Fruit fly (Drosophila melanogaster) whole organism, prepupa: ENCODE data around the gene Bap111.
A peak's percentile ranks its signal among the peaks of the same experiment; 100 is the strongest.

Experiments
- CG10631 ChIP-seq: fragments of 200-800 bp; sonication (Bioruptor generic); optimal IDR thresholded peaks from 2 replicates; lab custom pipeline; 2016; ENCODE audit warnings: missing biosample characterization, missing genetic modification characterization
- CG10669 ChIP-seq: fragments of 200-800 bp; sonication (Bioruptor generic); optimal IDR thresholded peaks from 3 replicates; lab custom pipeline; 2018; ENCODE audit warnings: missing biosample characterization, mild to moderate bottlenecking, missing genetic modification characterization, moderate library complexity
- CG11294 ChIP-seq: fragments of 200-800 bp; sonication (Bioruptor generic); IDR thresholded peaks from 2 replicates; pipeline ENCODE4 v1.3.6; 2022; ENCODE audit warnings: missing biosample characterization, missing genetic modification characterization
- CG11762 ChIP-seq: fragments of 200-800 bp; sonication (Bioruptor generic); optimal IDR thresholded peaks from 3 replicates; lab custom pipeline; 2016; ENCODE audit warnings: missing biosample characterization, missing genetic modification characterization; ENCODE audit not compliant: insufficient read depth
- CG11902 ChIP-seq: fragments of 200-800 bp; sonication (Bioruptor generic); optimal IDR thresholded peaks from 3 replicates; lab custom pipeline; 2016; ENCODE audit warnings: missing biosample characterization, missing genetic modification characterization
- CG1621 ChIP-seq: fragments of 200-800 bp; sonication (Bioruptor generic); optimal IDR thresholded peaks from 3 replicates; lab custom pipeline; 2018; ENCODE audit warnings: missing biosample characterization, mild to moderate bottlenecking, missing genetic modification characterization
- CG16779 ChIP-seq: fragments of 200-800 bp; sonication (Bioruptor generic); optimal IDR thresholded peaks from 3 replicates; lab custom pipeline; 2017; ENCODE audit warnings: missing biosample characterization, mild to moderate bottlenecking, missing genetic modification characterization
- CG3032 ChIP-seq: fragments of 200-800 bp; optimal IDR thresholded peaks from 2 replicates; lab custom pipeline; 2019; ENCODE audit warnings: missing biosample characterization, mild to moderate bottlenecking, missing genetic modification characterization, moderate library complexity
- CG32006 ChIP-seq: fragments of 200-800 bp; sonication (Bioruptor generic); optimal IDR thresholded peaks from 3 replicates; lab custom pipeline; 2017; ENCODE audit warnings: missing biosample characterization, mild to moderate bottlenecking, missing genetic modification characterization
- CG34406 ChIP-seq: fragments of 200-800 bp; sonication (Bioruptor generic); optimal IDR thresholded peaks from 3 replicates; lab custom pipeline; 2016; ENCODE audit warnings: missing biosample characterization, missing genetic modification characterization
- CG4318 ChIP-seq: fragments of 200-800 bp; sonication (Bioruptor generic); optimal IDR thresholded peaks from 3 replicates; lab custom pipeline; 2017; ENCODE audit warnings: missing biosample characterization, mild to moderate bottlenecking, missing genetic modification characterization
- CG6163 ChIP-seq: fragments of 200-800 bp; sonication (Bioruptor generic); IDR thresholded peaks from 3 replicates; pipeline ENCODE4 v1.3.6; 2022; ENCODE audit warnings: missing biosample characterization, missing genetic modification characterization
- CG6276 ChIP-seq: fragments of 200-800 bp; sonication (Bioruptor generic); optimal IDR thresholded peaks from 2 replicates; lab custom pipeline; 2017; ENCODE audit warnings: missing biosample characterization, mild to moderate bottlenecking, missing genetic modification characterization
- CG6792 ChIP-seq: fragments of 200-800 bp; sonication (Bioruptor generic); optimal IDR thresholded peaks from 3 replicates; lab custom pipeline; 2016; ENCODE audit warnings: missing biosample characterization, missing genetic modification characterization
- CG6808 ChIP-seq: fragments of 200-800 bp; sonication (Bioruptor generic); optimal IDR thresholded peaks from 3 replicates; lab custom pipeline; 2017; ENCODE audit warnings: missing biosample characterization, missing genetic modification characterization, mild to moderate bottlenecking, moderate library complexity, missing genetic modification reagents
- CG6854 ChIP-seq: fragments of 200-800 bp; sonication (Bioruptor generic); optimal IDR thresholded peaks from 2 replicates; lab custom pipeline; 2017; ENCODE audit warnings: missing biosample characterization, mild to moderate bottlenecking, missing genetic modification characterization
- CG7368 ChIP-seq: fragments of 200-800 bp; sonication (Bioruptor generic); optimal IDR thresholded peaks from 3 replicates; lab custom pipeline; 2016; ENCODE audit warnings: missing biosample characterization, missing genetic modification characterization
- CG8119 ChIP-seq: fragments of 200-800 bp; sonication (Bioruptor generic); IDR thresholded peaks from 3 replicates; pipeline ENCODE4 v1.3.6; 2022; ENCODE audit warnings: missing biosample characterization, missing genetic modification characterization
- CG8632 ChIP-seq: fragments of 200-800 bp; sonication (Bioruptor generic); optimal IDR thresholded peaks from 3 replicates; lab custom pipeline; 2016; ENCODE audit warnings: missing biosample characterization, missing genetic modification characterization
- CG9139 ChIP-seq: fragments of 200-800 bp; sonication (Bioruptor generic); optimal IDR thresholded peaks from 3 replicates; lab custom pipeline; 2017; ENCODE audit warnings: missing biosample characterization, mild to moderate bottlenecking, missing genetic modification characterization
- Eip78C ChIP-seq: fragments of 200-800 bp; sonication (Bioruptor generic); peaks from one replicate; lab custom pipeline; 2016; ENCODE audit warnings: missing biosample characterization, missing genetic modification characterization
- Eip93F ChIP-seq: fragments of 200-800 bp; sonication (Bioruptor generic); optimal IDR thresholded peaks from 2 replicates; lab custom pipeline; 2016; ENCODE audit warnings: missing biosample characterization, mild to moderate bottlenecking, missing genetic modification characterization
- Ets96B ChIP-seq: fragments of 200-800 bp; optimal IDR thresholded peaks from 2 replicates; lab custom pipeline; 2019; ENCODE audit warnings: missing biosample characterization, mild to moderate bottlenecking, missing genetic modification characterization, moderate library complexity
- Gug ChIP-seq: fragments of 200-800 bp; sonication (Bioruptor generic); IDR thresholded peaks from 2 replicates; pipeline ENCODE4 v1.3.6; 2022; ENCODE audit warnings: missing biosample characterization, missing genetic modification characterization
- Hr4 ChIP-seq: fragments of 200-800 bp; sonication (Bioruptor generic); optimal IDR thresholded peaks from 3 replicates; lab custom pipeline; 2016; ENCODE audit warnings: missing biosample characterization, missing genetic modification characterization
- Lpt ChIP-seq: fragments of 200-800 bp; sonication (Bioruptor generic); optimal IDR thresholded peaks from 3 replicates; lab custom pipeline; 2016; ENCODE audit warnings: missing biosample characterization, missing genetic modification characterization
- Met ChIP-seq: fragments of 200-800 bp; sonication (Bioruptor generic); optimal IDR thresholded peaks from 3 replicates; lab custom pipeline; 2016; ENCODE audit warnings: missing biosample characterization, missing genetic modification characterization
- OdsH ChIP-seq: fragments of 200-800 bp; sonication (Bioruptor generic); optimal IDR thresholded peaks from 3 replicates; lab custom pipeline; 2016; ENCODE audit warnings: missing biosample characterization, missing genetic modification characterization
- Smox ChIP-seq: fragments of 200-800 bp; sonication (Bioruptor generic); optimal IDR thresholded peaks from 3 replicates; lab custom pipeline; 2016; ENCODE audit warnings: missing biosample characterization, missing genetic modification characterization
- Sox102F ChIP-seq: fragments of 200-800 bp; sonication (Bioruptor generic); optimal IDR thresholded peaks from 2 replicates; lab custom pipeline; 2016; ENCODE audit warnings: missing biosample characterization, mild to moderate bottlenecking, missing genetic modification characterization
- acj6 ChIP-seq: fragments of 200-800 bp; sonication (Bioruptor generic); optimal IDR thresholded peaks from 3 replicates; lab custom pipeline; 2016; ENCODE audit warnings: missing biosample characterization, missing genetic modification characterization
- eg ChIP-seq: fragments of 200-800 bp; sonication (Bioruptor generic); IDR thresholded peaks from 3 replicates; pipeline ENCODE4 v1.3.6; 2022; ENCODE audit warnings: missing biosample characterization, missing genetic modification characterization
- esn ChIP-seq: fragments of 200-800 bp; sonication (Bioruptor generic); optimal IDR thresholded peaks from 2 replicates; lab custom pipeline; 2016; ENCODE audit warnings: missing biosample characterization, mild to moderate bottlenecking, missing genetic modification characterization, moderate library complexity
- fd85E ChIP-seq: fragments of 200-800 bp; sonication (Bioruptor generic); optimal IDR thresholded peaks from 3 replicates; lab custom pipeline; 2016; ENCODE audit warnings: missing biosample characterization, missing genetic modification characterization
- fkh ChIP-seq: fragments of 200-800 bp; sonication (Bioruptor generic); optimal IDR thresholded peaks from 3 replicates; lab custom pipeline; 2017; ENCODE audit warnings: missing biosample characterization, mild to moderate bottlenecking, missing genetic modification characterization, moderate library complexity
- net ChIP-seq: fragments of 200-800 bp; sonication (Bioruptor generic); optimal IDR thresholded peaks from 3 replicates; lab custom pipeline; 2016; ENCODE audit warnings: missing biosample characterization, missing genetic modification characterization
- pdm3 ChIP-seq: fragments of 200-800 bp; sonication (Bioruptor generic); optimal IDR thresholded peaks from 3 replicates; lab custom pipeline; 2016; ENCODE audit warnings: missing biosample characterization, missing genetic modification characterization
- salr ChIP-seq, 2 experiments: fragments of 200-800 bp; sonication (Bioruptor generic); optimal IDR thresholded peaks; 3 replicates each; lab custom pipeline; 2016 to 2018; ENCODE audit warnings: missing biosample characterization in 2 of 2, missing genetic modification characterization in 2 of 2, mild to moderate bottlenecking in 1 of 2
- spab ChIP-seq: fragments of 200-800 bp; sonication (Bioruptor generic); optimal IDR thresholded peaks from 2 replicates; lab custom pipeline; 2017; ENCODE audit warnings: missing biosample characterization, mild to moderate bottlenecking, missing genetic modification characterization, missing genetic modification reagents
- ss ChIP-seq, 2 experiments: fragments of 200-800 bp; sonication (Bioruptor generic); optimal IDR thresholded peaks; 2 replicates in 1 of 2; 3 replicates in 1 of 2; lab custom pipeline; 2017 to 2018; ENCODE audit warnings: mild to moderate bottlenecking in 2 of 2, missing biosample characterization in 2 of 2, missing genetic modification characterization in 2 of 2, moderate library complexity in 1 of 2
- svp ChIP-seq: fragments of 200-800 bp; sonication (Bioruptor generic); peaks from one replicate; lab custom pipeline; 2016; ENCODE audit warnings: missing biosample characterization, missing genetic modification characterization
- topi ChIP-seq: fragments of 200-800 bp; sonication (Bioruptor generic); optimal IDR thresholded peaks from 3 replicates; lab custom pipeline; 2016; ENCODE audit warnings: missing biosample characterization, missing genetic modification characterization

The Bap111 gene

DNA sequence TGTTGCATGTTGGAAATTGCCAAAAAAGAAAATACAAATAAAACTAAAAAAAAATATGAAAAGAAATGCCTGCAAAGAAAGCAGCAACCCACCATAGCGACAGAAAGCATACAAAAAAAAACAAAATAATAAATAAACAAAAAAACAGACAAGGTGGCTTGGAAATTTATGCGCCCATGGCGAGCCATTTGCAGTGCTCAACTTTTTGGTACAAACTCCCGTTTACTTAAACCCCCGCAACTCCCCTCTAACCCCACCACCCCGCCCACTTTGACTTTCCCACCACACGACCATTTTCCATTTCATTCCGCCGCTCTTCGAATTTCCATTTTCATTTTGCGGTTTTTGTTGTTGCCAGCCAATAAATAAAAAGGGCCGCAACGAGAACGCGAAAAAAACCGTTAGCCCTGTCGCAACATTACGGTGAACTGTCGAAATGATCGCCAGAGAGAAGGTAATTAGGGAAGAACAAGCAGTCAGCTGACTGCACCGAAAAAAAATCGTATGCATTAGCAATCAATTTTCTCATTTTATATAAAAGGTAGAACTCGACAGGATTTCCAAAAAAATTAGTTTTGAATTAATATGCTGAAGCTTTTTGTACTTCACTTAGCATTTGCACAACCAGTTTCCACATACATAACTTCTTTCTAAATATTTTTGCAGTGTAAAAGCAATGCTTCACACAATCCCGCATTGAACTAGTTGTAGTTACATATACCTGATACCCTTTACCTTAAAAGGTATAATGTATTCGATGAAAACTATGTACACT lies 12.1 kb upstream of the Bap111 start (continued):
- TF ChIP-seq Met (GFP tag; lab: Kevin White, UChicago), result no peak
- TF ChIP-seq fkh, result no peak
- TF ChIP-seq CG11902 (GFP tag; lab: Kevin White, UChicago), result no peak
- TF ChIP-seq CG4318, result no peak
- TF ChIP-seq svp (GFP tag; lab: Kevin White, UChicago), result peak; percentile 27
- TF ChIP-seq Lpt, result no peak
- TF ChIP-seq CG6163, result 0 out of 3 replicates have a peak, but pooled peaks have one; percentile 14
- TF ChIP-seq net (GFP tag; lab: Kevin White, UChicago), result no peak
- TF ChIP-seq esn (GFP tag; lab: Kevin White, UChicago), result no peak
- TF ChIP-seq CG11294, result 0 out of 2 replicates have a peak, but pooled peaks have one; percentile 9
- no peak for TF ChIP-seq CG8632 (GFP tag; lab: Kevin White, UChicago)
- no peak for TF ChIP-seq CG34406 (GFP tag; lab: Kevin White, UChicago)
- no peak for TF ChIP-seq Eip93F (GFP tag; lab: Kevin White, UChicago)
- peak; percentile 10 for TF ChIP-seq pdm3
- no peak for TF ChIP-seq CG6854 (GFP tag; lab: Kevin White, UChicago)
- TF ChIP-seq topi, result no peak
- peak in 1 of 2 experiments; percentile 32 for TF ChIP-seq ss (GFP tag; optimal IDR thresholded peaks at IDR 0.05; lab: Kevin White, UChicago)
- peak; percentile 2 for TF ChIP-seq Ets96B (tag; lab: Kevin White, UChicago)
- TF ChIP-seq fd85E (GFP tag; lab: Kevin White, UChicago), result no peak
- peak; percentile 22 for TF ChIP-seq OdsH
- no peak for TF ChIP-seq CG16779 (tag; lab: Kevin White, UChicago)
- TF ChIP-seq CG10631 (GFP tag; lab: Kevin White, UChicago), result no peak
- TF ChIP-seq CG3032 (tag; lab: Kevin White, UChicago), result no peak
- TF ChIP-seq spab, result no peak
- peak; percentile 81 for TF ChIP-seq Eip78C (GFP tag; lab: Kevin White, UChicago)
- TF ChIP-seq CG9139 (GFP tag; lab: Kevin White, UChicago), result no peak

DNA sequence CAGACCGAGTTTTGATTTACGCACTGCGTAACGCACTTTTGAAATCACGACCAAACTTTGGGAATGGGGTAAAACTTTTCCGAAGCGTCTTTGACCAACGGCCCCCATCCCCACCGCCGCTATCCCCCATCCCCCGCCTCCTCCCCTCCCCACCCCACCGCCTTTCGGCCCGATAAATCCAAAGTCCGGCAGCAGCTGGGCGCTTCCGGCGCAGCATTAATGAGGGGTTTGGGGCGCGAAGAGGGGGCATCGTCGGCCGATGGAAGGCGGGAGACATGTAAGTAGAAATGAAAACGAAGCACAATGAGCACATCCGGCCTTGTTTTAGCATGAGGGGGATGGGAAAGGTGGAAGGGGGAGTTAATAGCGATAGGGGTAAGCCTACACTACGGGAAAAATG lies 10.0 kb upstream of the Bap111 start:
- TF ChIP-seq CG11762 (GFP tag; lab: Kevin White, UChicago), result no peak
- TF ChIP-seq fd85E (GFP tag; lab: Kevin White, UChicago), result no peak
- TF ChIP-seq acj6 (GFP tag; lab: Kevin White, UChicago), result no peak
- TF ChIP-seq Sox102F, result no peak
- no peak for TF ChIP-seq topi
- no peak for TF ChIP-seq pdm3
- TF ChIP-seq salr (GFP tag; optimal IDR thresholded peaks at IDR 0.05; lab: Kevin White, UChicago), result peak in 1 of 2 experiments; percentile 30
- TF ChIP-seq CG8119, result 0 out of 3 replicates have a peak, but pooled peaks have one; percentile 17
- peak; percentile 52 for TF ChIP-seq CG1621 (tag; lab: Kevin White, UChicago)
- no peak for TF ChIP-seq Smox (GFP tag; lab: Kevin White, UChicago)
- TF ChIP-seq CG3032 (tag; lab: Kevin White, UChicago), result peak; percentile 1
- TF ChIP-seq CG8632 (GFP tag; lab: Kevin White, UChicago), result no peak
- peak; percentile 45; the same call in 1 of the 2 replicates for TF ChIP-seq Gug (GFP tag; lab: Robert Waterston, UW)
- no peak for TF ChIP-seq CG6792 (GFP tag; lab: Kevin White, UChicago)
- peak; percentile 32; the same call in 1 of the 3 replicates for TF ChIP-seq eg (GFP tag; lab: Robert Waterston, UW)
- peak; percentile 81 for TF ChIP-seq CG9139 (GFP tag; lab: Kevin White, UChicago)
- TF ChIP-seq CG6276 (GFP tag; lab: Kevin White, UChicago), result peak; percentile 73
- TF ChIP-seq CG6808 (GFP tag; lab: Kevin White, UChicago), result peak; percentile 77
- TF ChIP-seq CG16779 (tag; lab: Kevin White, UChicago), result peak; percentile 68
- TF ChIP-seq ss (GFP tag; optimal IDR thresholded peaks at IDR 0.05; lab: Kevin White, UChicago), result peak; percentile 81 to 85
- peak; percentile 33 for TF ChIP-seq CG7368
- TF ChIP-seq spab, result peak; percentile 33
- TF ChIP-seq CG10669 (GFP tag; lab: Kevin White, UChicago), result peak; percentile 41
- peak; percentile 47 for TF ChIP-seq net (GFP tag; lab: Kevin White, UChicago)
- TF ChIP-seq CG32006 (GFP tag; lab: Kevin White, UChicago), result peak; percentile 0
- no peak for TF ChIP-seq fkh
- no peak for TF ChIP-seq Hr4 (GFP tag; lab: Kevin White, UChicago)
